Fruit fly (Drosophila melanogaster): ENCODE data around the gene CycJ.
A peak's percentile ranks its signal among the peaks of the same experiment; 100 is the strongest.

Gene CycJ

dm6 chr3L:3437664-3438368 is 28.4 kb upstream of the CycJ start:
- TF ChIP-seq Ets96B (tag; optimal IDR thresholded peaks at IDR 0.05) (no peak), fkh (GFP tag; optimal IDR thresholded peaks at IDR 0.05) (peak; percentile 35)

- TF ChIP-seq CG3032 (tag; optimal IDR thresholded peaks at IDR 0.05) (peak; percentile 42), CG6276 (GFP tag; optimal IDR thresholded peaks at IDR 0.05) (no peak), CG4318 (GFP tag; optimal IDR thresholded peaks at IDR 0.05) (no peak), CG6163 (GFP tag; IDR thresholded peaks at IDR 0.05) (no peak), salr (GFP tag; optimal IDR thresholded peaks at IDR 0.05) (peak in 1 of 2 experiments; percentile 6), CG8119 (GFP tag; IDR thresholded peaks at IDR 0.05) (no peak), CG1621 (tag; optimal IDR thresholded peaks at IDR 0.05) (no peak), Hr38 (GFP tag; optimal IDR thresholded peaks at IDR 0.05) (no peak), fkh (GFP tag; optimal IDR thresholded peaks at IDR 0.05) (no peak), CG11902 (GFP tag; optimal IDR thresholded peaks at IDR 0.05) (no peak), CG11294 (GFP tag; IDR thresholded peaks at IDR 0.05) (no peak), fd59A (GFP tag; optimal IDR thresholded peaks at IDR 0.05) (no peak), Gug (GFP tag; IDR thresholded peaks at IDR 0.05) (0 out of 2 replicates have a peak, but pooled peaks have one; percentile 12), CG8632 (GFP tag; optimal IDR thresholded peaks at IDR 0.05) (no peak), CG16779 (tag; optimal IDR thresholded peaks at IDR 0.05) (no peak), Sox102F (GFP tag; optimal IDR thresholded peaks at IDR 0.05) (peak; percentile 25), eg (GFP tag; IDR thresholded peaks at IDR 0.05) (no peak), dac (GFP tag; optimal IDR thresholded peaks at IDR 0.05) (no peak), Ets21C (GFP tag; optimal IDR thresholded peaks at IDR 0.05) (no peak), pdm3 (GFP tag; optimal IDR thresholded peaks at IDR 0.05) (peak; percentile 32), CG3919 (GFP tag; optimal IDR thresholded peaks at IDR 0.05) (peak; percentile 26), Blimp-1 (GFP tag; optimal IDR thresholded peaks at IDR 0.05) (no peak), CG15336 (GFP tag; IDR thresholded peaks at IDR 0.05) (peak; percentile 20; the same call in 1 of the 2 replicates), Met (GFP tag; optimal IDR thresholded peaks at IDR 0.05) (peak; percentile 56), Eip75B (GFP tag; optimal IDR thresholded peaks at IDR 0.05) (peak; percentile 11), OdsH (GFP tag; optimal IDR thresholded peaks at IDR 0.05) (peak; percentile 11), Sox15 (GFP tag; optimal IDR thresholded peaks at IDR 0.05) (no peak), Eip78C (GFP tag) (peak; percentile 82), Ets96B (tag; optimal IDR thresholded peaks at IDR 0.05) (peak; percentile 47), Lpt (GFP tag; optimal IDR thresholded peaks at IDR 0.05) (no peak), spab (GFP tag; optimal IDR thresholded peaks at IDR 0.05) (peak; percentile 17), CG9139 (GFP tag; optimal IDR thresholded peaks at IDR 0.05) (no peak), cyc (GFP tag; optimal IDR thresholded peaks at IDR 0.05) (no peak), Sox14 (GFP tag; optimal IDR thresholded peaks at IDR 0.05) (peak; percentile 21), CG10631 (GFP tag; optimal IDR thresholded peaks at IDR 0.05) (peak; percentile 4), CG7368 (GFP tag; optimal IDR thresholded peaks at IDR 0.05) (no peak), ss (GFP tag; optimal IDR thresholded peaks at IDR 0.05) (no peak), fd85E (GFP tag; optimal IDR thresholded peaks at IDR 0.05) (no peak), Hr39 (GFP tag; optimal IDR thresholded peaks at IDR 0.05) (peak; percentile 24), CG34406 (GFP tag; optimal IDR thresholded peaks at IDR 0.05) (peak; percentile 50), achi (GFP tag; optimal IDR thresholded peaks at IDR 0.05) (peak; percentile 36), CG6792 (GFP tag; optimal IDR thresholded peaks at IDR 0.05) (peak; percentile 26), vri (GFP tag; optimal IDR thresholded peaks at IDR 0.05) (no peak), CG32006 (GFP tag; optimal IDR thresholded peaks at IDR 0.05) (peak; percentile 9), CG6808 (GFP tag; optimal IDR thresholded peaks at IDR 0.05) (no peak), CG10669 (GFP tag; optimal IDR thresholded peaks at IDR 0.05) (peak; percentile 27), dsx (GFP tag; optimal IDR thresholded peaks at IDR 0.05; ENCODE audit: poor library complexity, severe bottlenecking) (peak; percentile 9), Eip93F (GFP tag; optimal IDR thresholded peaks at IDR 0.05) (no peak)
Measured at dm6 chr3L:3438473-3438872, 27.8 kb upstream of the CycJ start.

All from whole organism, prepupa.